Fruit fly (Drosophila melanogaster): ENCODE data around the gene CG33060.

CG33060 gene

dm6 chr3L:16357187-16357728, 26.4 kb downstream of the CG33060 start:
- no peak for TF ChIP-seq Eip78C (GFP tag)
- TF ChIP-seq CG8119 (GFP tag; IDR thresholded peaks at IDR 0.05), result no peak
- TF ChIP-seq CG31627 (GFP tag; optimal IDR thresholded peaks at IDR 0.05), result no peak
- no peak for TF ChIP-seq Eip93F (GFP tag; optimal IDR thresholded peaks at IDR 0.05)
- no peak for TF ChIP-seq Sox15 (GFP tag; optimal IDR thresholded peaks at IDR 0.05)
- TF ChIP-seq dsx (GFP tag; optimal IDR thresholded peaks at IDR 0.05; ENCODE audit: poor library complexity, severe bottlenecking), result no peak
- TF ChIP-seq CG9139 (GFP tag; optimal IDR thresholded peaks at IDR 0.05), result no peak
- no peak for TF ChIP-seq salr (GFP tag; optimal IDR thresholded peaks at IDR 0.05)
- no peak for TF ChIP-seq pdm3 (GFP tag; optimal IDR thresholded peaks at IDR 0.05)
- no peak for TF ChIP-seq CG7368 (GFP tag; optimal IDR thresholded peaks at IDR 0.05)
- no peak for TF ChIP-seq Gug (GFP tag; IDR thresholded peaks at IDR 0.05)
- peak; percentile 71 for TF ChIP-seq vri (GFP tag; optimal IDR thresholded peaks at IDR 0.05)
- no peak for TF ChIP-seq CG10631 (GFP tag; optimal IDR thresholded peaks at IDR 0.05)
- no peak for TF ChIP-seq Blimp-1 (GFP tag; optimal IDR thresholded peaks at IDR 0.05)
- TF ChIP-seq CG6163 (GFP tag; IDR thresholded peaks at IDR 0.05), result 0 out of 3 replicates have a peak, but pooled peaks have one; percentile 25
- no peak for TF ChIP-seq spab (GFP tag; optimal IDR thresholded peaks at IDR 0.05)
- peak; percentile 21 for TF ChIP-seq CG1621 (tag; optimal IDR thresholded peaks at IDR 0.05)
- TF ChIP-seq CG8632 (GFP tag; optimal IDR thresholded peaks at IDR 0.05), result no peak
- TF ChIP-seq Lpt (GFP tag; optimal IDR thresholded peaks at IDR 0.05), result no peak
- no peak for TF ChIP-seq Hr38 (GFP tag; optimal IDR thresholded peaks at IDR 0.05)
- TF ChIP-seq Hr39 (GFP tag; optimal IDR thresholded peaks at IDR 0.05), result no peak
- TF ChIP-seq esn (GFP tag; optimal IDR thresholded peaks at IDR 0.05), result no peak
- TF ChIP-seq Ets21C (GFP tag; optimal IDR thresholded peaks at IDR 0.05), result no peak
- TF ChIP-seq ss (GFP tag; optimal IDR thresholded peaks at IDR 0.05), result no peak
- no peak for TF ChIP-seq dac (GFP tag; optimal IDR thresholded peaks at IDR 0.05)
- no peak for TF ChIP-seq net (GFP tag; optimal IDR thresholded peaks at IDR 0.05)

dm6 chr3L:16357860-16358259, 27.0 kb downstream of the CG33060 start:
- TF ChIP-seq CG31627 (GFP tag; optimal IDR thresholded peaks at IDR 0.05) (no peak), CG34406 (GFP tag; optimal IDR thresholded peaks at IDR 0.05) (no peak), CG6276 (GFP tag; optimal IDR thresholded peaks at IDR 0.05) (no peak), CG16779 (tag; optimal IDR thresholded peaks at IDR 0.05) (no peak), CG11294 (GFP tag; IDR thresholded peaks at IDR 0.05) (no peak), salr (GFP tag; optimal IDR thresholded peaks at IDR 0.05) (peak in 1 of 2 experiments; percentile 40), CG3032 (tag; optimal IDR thresholded peaks at IDR 0.05) (no peak), CG7368 (GFP tag; optimal IDR thresholded peaks at IDR 0.05) (no peak), esn (GFP tag; optimal IDR thresholded peaks at IDR 0.05) (peak; percentile 14), net (GFP tag; optimal IDR thresholded peaks at IDR 0.05) (no peak), Blimp-1 (GFP tag; optimal IDR thresholded peaks at IDR 0.05) (no peak), pdm3 (GFP tag; optimal IDR thresholded peaks at IDR 0.05) (no peak), CG3919 (GFP tag; optimal IDR thresholded peaks at IDR 0.05) (no peak), Sox14 (GFP tag; optimal IDR thresholded peaks at IDR 0.05) (peak; percentile 4), fd59A (GFP tag; optimal IDR thresholded peaks at IDR 0.05) (no peak), CG6808 (GFP tag; optimal IDR thresholded peaks at IDR 0.05) (peak; percentile 38), fd85E (GFP tag; optimal IDR thresholded peaks at IDR 0.05) (no peak), Sox15 (GFP tag; optimal IDR thresholded peaks at IDR 0.05) (no peak), CG8119 (GFP tag; IDR thresholded peaks at IDR 0.05) (no peak), fkh (GFP tag; optimal IDR thresholded peaks at IDR 0.05) (no peak), spab (GFP tag; optimal IDR thresholded peaks at IDR 0.05) (no peak), ss (GFP tag; optimal IDR thresholded peaks at IDR 0.05) (no peak), CG32006 (GFP tag; optimal IDR thresholded peaks at IDR 0.05) (no peak), Hr39 (GFP tag; optimal IDR thresholded peaks at IDR 0.05) (no peak), CG10631 (GFP tag; optimal IDR thresholded peaks at IDR 0.05) (no peak), Hr38 (GFP tag; optimal IDR thresholded peaks at IDR 0.05) (no peak), Met (GFP tag; optimal IDR thresholded peaks at IDR 0.05) (no peak), achi (GFP tag; optimal IDR thresholded peaks at IDR 0.05) (no peak), Eip75B (GFP tag; optimal IDR thresholded peaks at IDR 0.05) (no peak), Eip93F (GFP tag; optimal IDR thresholded peaks at IDR 0.05) (no peak), Sox102F (GFP tag; optimal IDR thresholded peaks at IDR 0.05) (no peak), CG1621 (tag; optimal IDR thresholded peaks at IDR 0.05) (no peak), CG11902 (GFP tag; optimal IDR thresholded peaks at IDR 0.05) (no peak), Smox (GFP tag; optimal IDR thresholded peaks at IDR 0.05) (no peak), CG8319 (GFP tag; optimal IDR thresholded peaks at IDR 0.05) (no peak), CG6854 (GFP tag; optimal IDR thresholded peaks at IDR 0.05) (no peak), svp (GFP tag) (no peak), Gug (GFP tag; IDR thresholded peaks at IDR 0.05) (no peak), dsx (GFP tag; optimal IDR thresholded peaks at IDR 0.05; ENCODE audit: poor library complexity, severe bottlenecking) (no peak), CG8632 (GFP tag; optimal IDR thresholded peaks at IDR 0.05) (no peak), Eip78C (GFP tag) (peak; percentile 78), vri (GFP tag; optimal IDR thresholded peaks at IDR 0.05) (no peak)
